Worm (Caenorhabditis elegans): ENCODE measurements around the gene C39B10.3.

DNA sequence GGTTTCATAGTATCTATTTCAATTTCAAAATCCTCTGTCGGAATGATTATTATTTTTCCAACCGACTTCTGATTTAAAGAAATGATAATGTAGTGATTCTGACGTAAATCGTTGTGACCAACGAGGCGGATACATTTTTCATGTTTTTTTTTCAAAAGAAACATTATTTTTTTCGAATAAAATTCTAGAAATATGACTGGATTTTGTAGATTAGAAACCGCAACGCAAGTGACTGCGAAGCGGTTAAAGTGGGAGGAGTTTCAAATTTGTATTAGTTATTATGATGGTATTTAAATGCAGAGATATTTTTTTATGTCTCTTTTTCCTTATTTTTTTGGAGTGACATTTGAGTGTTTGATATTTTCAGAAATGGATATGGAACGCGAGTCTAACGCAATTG lies 3.0 kb downstream of the C39B10.3 start, which contains the start of gene C39B10.5:
- no peak for TF ChIP-seq unc-62 (GFP tag; optimal IDR thresholded peaks at IDR 0.05)
- TF ChIP-seq ama-1 (optimal IDR thresholded peaks at IDR 0.05), result no peak
- TF ChIP-seq fkh-4 (tag; optimal IDR thresholded peaks at IDR 0.05; ENCODE audit: borderline replicate concordance), result no peak
- no peak for TF ChIP-seq ces-1 (GFP tag; optimal IDR thresholded peaks at IDR 0.05)
- no peak for TF ChIP-seq nhr-76 (tag; optimal IDR thresholded peaks at IDR 0.05)
- TF ChIP-seq ztf-4 (tag; optimal IDR thresholded peaks at IDR 0.05), result no peak
- no peak for TF ChIP-seq mef-2 (tag; optimal IDR thresholded peaks at IDR 0.05)
- TF ChIP-seq fkh-10 (GFP tag; optimal IDR thresholded peaks at IDR 0.05), result no peak

All from whole organism, L1 larva.